Worm (Caenorhabditis elegans) whole organism, midembryonic: ENCODE data around the gene srh-178.
"Not testable (repeated sequence)": the region's sequence is repeated elsewhere in the genome, so short reads cannot be mapped to it uniquely, and the experiment has no call there.

Experiments used
- T22C8.4 ChIP-seq: fragments of 200-800 bp; sonication (Bioruptor generic); IDR thresholded peaks from 2 replicates; pipeline ENCODE4 v1.3.6; 2022; ENCODE audit warnings: missing genetic modification characterization, missing compliant biosample characterization
- cog-1 ChIP-seq: sonication (generic microtip); optimal IDR thresholded peaks from 2 replicates; lab custom pipeline; 2016; ENCODE audit warnings: missing genetic modification characterization, missing compliant biosample characterization
- flt-1 ChIP-seq: fragments of 200-800 bp; sonication (Bioruptor generic); IDR thresholded peaks from 2 replicates; pipeline ENCODE4 v1.3.6; 2022; ENCODE audit warnings: missing genetic modification characterization, missing compliant biosample characterization
- klf-2 ChIP-seq: fragments of 200-800 bp; sonication (Bioruptor generic); conservative IDR thresholded peaks from 2 replicates; pipeline ENCODE4 v1.3.6; 2022; ENCODE audit warnings: missing genetic modification reagents, missing genetic modification characterization, missing compliant biosample characterization
- med-1 ChIP-seq: sonication (generic microtip); optimal IDR thresholded peaks from 2 replicates; lab custom pipeline; 2017; ENCODE audit warnings: missing genetic modification characterization, mild to moderate bottlenecking, missing compliant biosample characterization, antibody characterized with exemption, missing genetic modification reagents; ENCODE audit not compliant: insufficient read depth
- ref-1 ChIP-seq: fragments of 200-800 bp; sonication (Bioruptor generic); conservative IDR thresholded peaks from 2 replicates; pipeline ENCODE4 v1.3.6; 2022; ENCODE audit warnings: missing genetic modification reagents, missing genetic modification characterization, missing compliant biosample characterization
- tab-1 ChIP-seq: fragments of 200-800 bp; sonication (Bioruptor generic); IDR thresholded peaks from 2 replicates; pipeline ENCODE4 v1.3.6; 2022; ENCODE audit warnings: missing genetic modification characterization, missing compliant biosample characterization
- ztf-23 ChIP-seq: fragments of 200-800 bp; sonication (Bioruptor generic); IDR thresholded peaks from 2 replicates; pipeline ENCODE4 v1.3.6; 2022; ENCODE audit warnings: missing genetic modification reagents, missing genetic modification characterization, missing compliant biosample characterization
- ztf-29 ChIP-seq: fragments of 200-800 bp; sonication (Bioruptor generic); IDR thresholded peaks from 2 replicates; pipeline ENCODE4 v1.3.6; 2022; ENCODE audit warnings: missing genetic modification reagents, missing genetic modification characterization, missing compliant biosample characterization

Gene srh-178

ce11 chrV:18476090-18476489 lies 4.0 kb downstream of the srh-178 start, which contains the start of gene srh-179:
Gene srh-179, plus strand, starts transcription at chrV:18476390.
- no peak for TF ChIP-seq T22C8.4 (GFP tag; lab: Robert Waterston, UW)
- TF ChIP-seq med-1: no peak
- TF ChIP-seq tab-1 (GFP tag; lab: Robert Waterston, UW): no peak
- TF ChIP-seq klf-2 (GFP tag; lab: Robert Waterston, UW): no peak
- TF ChIP-seq ztf-23 (GFP tag; lab: Robert Waterston, UW): no peak
- no peak for TF ChIP-seq flt-1 (GFP tag; lab: Robert Waterston, UW)
- no peak for TF ChIP-seq ref-1 (GFP tag; lab: Robert Waterston, UW)
- TF ChIP-seq cog-1 (tag; lab: Kevin White, UChicago): no peak

ce11 chrV:18474223-18474622 lies 5.9 kb downstream of the srh-178 start, which contains the start of gene srh-181:
Gene srh-181, plus strand, starts transcription at chrV:18474523.
- TF ChIP-seq ref-1 (GFP tag; lab: Robert Waterston, UW): no peak
- no peak for TF ChIP-seq tab-1 (GFP tag; lab: Robert Waterston, UW)
- no peak for TF ChIP-seq ztf-29 (GFP tag; lab: Robert Waterston, UW)
- no peak for TF ChIP-seq klf-2 (GFP tag; lab: Robert Waterston, UW)
- no peak for TF ChIP-seq ztf-23 (GFP tag; lab: Robert Waterston, UW)
- no peak for TF ChIP-seq T22C8.4 (GFP tag; lab: Robert Waterston, UW)
- no peak for TF ChIP-seq cog-1 (tag; lab: Kevin White, UChicago)
- TF ChIP-seq med-1: no peak
- TF ChIP-seq flt-1 (GFP tag; lab: Robert Waterston, UW): no peak

ce11 chrV:18473415-18473814 lies 6.7 kb downstream of the srh-178 start, which contains the start of gene srh-182:
Gene srh-182, minus strand, starts transcription at chrV:18473515.
- TF ChIP-seq T22C8.4 (GFP tag; lab: Robert Waterston, UW) (no peak), ztf-29 (GFP tag; lab: Robert Waterston, UW) (no peak), tab-1 (GFP tag; lab: Robert Waterston, UW) (no peak)

- TF ChIP-seq ztf-29 (GFP tag; lab: Robert Waterston, UW): no peak
- no peak for TF ChIP-seq klf-2 (GFP tag; lab: Robert Waterston, UW)
- no peak for TF ChIP-seq T22C8.4 (GFP tag; lab: Robert Waterston, UW)
- no peak for TF ChIP-seq ztf-23 (GFP tag; lab: Robert Waterston, UW)
- no peak for TF ChIP-seq cog-1 (tag; lab: Kevin White, UChicago)
Measured at ce11 chrV:18468097-18468496, 12.0 kb downstream of the srh-178 start, which contains the start of gene ZK228.13. Gene ZK228.13, minus strand, starts transcription at chrV:18468197.

- no peak for TF ChIP-seq ref-1 (GFP tag; lab: Robert Waterston, UW)
Measured at ce11 chrV:18462365-18462837, 17.7 kb downstream of the srh-178 start, which contains the start of gene ZK228.4. Gene ZK228.4, plus strand, starts transcription at chrV:18462787.

ce11 chrV:18461200-18461728 lies 18.9 kb downstream of the srh-178 start, which contains the start of gene ZK228.3:
Gene ZK228.3, minus strand, starts transcription at chrV:18461250.
- TF ChIP-seq ztf-23 (GFP tag; lab: Robert Waterston, UW): no peak

ce11 chrV:18456574-18456973 lies 23.6 kb downstream of the srh-178 start, which contains the start of gene ZK228.10:
Gene ZK228.10, plus strand, starts transcription at chrV:18456874.
- TF ChIP-seq cog-1 (tag; lab: Kevin White, UChicago): no peak
- TF ChIP-seq flt-1 (GFP tag; lab: Robert Waterston, UW): no peak
- no peak for TF ChIP-seq med-1
- no peak for TF ChIP-seq ref-1 (GFP tag; lab: Robert Waterston, UW)
- no peak for TF ChIP-seq klf-2 (GFP tag; lab: Robert Waterston, UW)
- TF ChIP-seq ztf-29 (GFP tag; lab: Robert Waterston, UW): no peak

- TF ChIP-seq T22C8.4 (GFP tag; lab: Robert Waterston, UW): no peak
- no peak for TF ChIP-seq flt-1 (GFP tag; lab: Robert Waterston, UW)
- TF ChIP-seq klf-2 (GFP tag; lab: Robert Waterston, UW): no peak
- no peak for TF ChIP-seq tab-1 (GFP tag; lab: Robert Waterston, UW)
- no peak for TF ChIP-seq med-1
- no peak for TF ChIP-seq cog-1 (tag; lab: Kevin White, UChicago)
- TF ChIP-seq ref-1 (GFP tag; lab: Robert Waterston, UW): no peak
- no peak for TF ChIP-seq ztf-29 (GFP tag; lab: Robert Waterston, UW)
- TF ChIP-seq ztf-23 (GFP tag; lab: Robert Waterston, UW): no peak
Measured at ce11 chrV:18444118-18444517, 36.0 kb downstream of the srh-178 start, which contains the start of gene ZK228.1. Gene ZK228.1, plus strand, starts transcription at chrV:18444418.

ce11 chrV:18439469-18439868 lies 40.7 kb downstream of the srh-178 start, which contains the start of gene ZK262.9:
Gene ZK262.9, plus strand, starts transcription at chrV:18439769.
- TF ChIP-seq flt-1 (GFP tag; lab: Robert Waterston, UW); med-1; ztf-23 (GFP tag; lab: Robert Waterston, UW): not testable (repeated sequence)

ce11 chrV:18438081-18438480 lies 42.0 kb downstream of the srh-178 start, which contains the start of gene ZK262.8:
Gene ZK262.8, plus strand, starts transcription at chrV:18438381.
- TF ChIP-seq ztf-23 (GFP tag; lab: Robert Waterston, UW) (no peak), klf-2 (GFP tag; lab: Robert Waterston, UW) (no peak), cog-1 (tag; lab: Kevin White, UChicago) (no peak), ztf-29 (GFP tag; lab: Robert Waterston, UW) (no peak), flt-1 (GFP tag; lab: Robert Waterston, UW) (no peak), med-1 (no peak), tab-1 (GFP tag; lab: Robert Waterston, UW) (no peak), ref-1 (GFP tag; lab: Robert Waterston, UW) (no peak), T22C8.4 (GFP tag; lab: Robert Waterston, UW) (no peak)
